Worm (Caenorhabditis elegans): ENCODE results near the gene bpnt-1.

- TF ChIP-seq klf-2 (GFP tag; conservative IDR thresholded peaks at IDR 0.05), result no peak
- TF ChIP-seq ref-1 (GFP tag; conservative IDR thresholded peaks at IDR 0.05), result no peak
- no peak for TF ChIP-seq flt-1 (GFP tag; IDR thresholded peaks at IDR 0.05)
- no peak for TF ChIP-seq med-1 (GFP tag; optimal IDR thresholded peaks at IDR 0.05; ENCODE audit: insufficient read depth)
- TF ChIP-seq ztf-29 (GFP tag; IDR thresholded peaks at IDR 0.05), result no peak
- TF ChIP-seq T22C8.4 (GFP tag; IDR thresholded peaks at IDR 0.05), result no peak
- no peak for TF ChIP-seq tab-1 (GFP tag; IDR thresholded peaks at IDR 0.05)
Measured at ce11 chrII:4433146-4433545, 13.1 kb downstream of the bpnt-1 start, which contains the start of gene nhr-109.
